Worm (Caenorhabditis elegans): ENCODE data around the gene Y77E11A.12.

The Y77E11A.12 gene

ce11 chrIV:1470364-1470763 lies 4.5 kb downstream of the Y77E11A.12 start:
- no peak for TF ChIP-seq ztf-11 (tag; optimal IDR thresholded peaks at IDR 0.05)
- no peak for TF ChIP-seq nhr-28 (tag; optimal IDR thresholded peaks at IDR 0.05)
- no peak for TF ChIP-seq nhr-76 (tag; optimal IDR thresholded peaks at IDR 0.05)
- no peak for TF ChIP-seq snpc-4 (tag; optimal IDR thresholded peaks at IDR 0.05)
- no peak for TF ChIP-seq hlh-1 (tag; optimal IDR thresholded peaks at IDR 0.05)
- no peak for TF ChIP-seq nhr-12 (tag; optimal IDR thresholded peaks at IDR 0.05)
- TF ChIP-seq elt-3 (tag; optimal IDR thresholded peaks at IDR 0.05), result no peak
- no peak for TF ChIP-seq mab-5 (tag; optimal IDR thresholded peaks at IDR 0.05)
- TF ChIP-seq blmp-1 (tag; optimal IDR thresholded peaks at IDR 0.05), result no peak

ce11 chrIV:1469093-1469492 lies 5.8 kb downstream of the Y77E11A.12 start:
- no peak for TF ChIP-seq ham-2 (GFP tag; optimal IDR thresholded peaks at IDR 0.05)
- TF ChIP-seq cnd-1 (tag; optimal IDR thresholded peaks at IDR 0.05), result no peak
- no peak for TF ChIP-seq mls-2 (tag; optimal IDR thresholded peaks at IDR 0.05)
- no peak for TF ChIP-seq elt-1 (tag; optimal IDR thresholded peaks at IDR 0.05; ENCODE audit: borderline replicate concordance, insufficient read depth)
- no peak for TF ChIP-seq tbx-8 (GFP tag; optimal IDR thresholded peaks at IDR 0.05)
- TF ChIP-seq nhr-12 (tag; optimal IDR thresholded peaks at IDR 0.05), result no peak
- no peak for TF ChIP-seq nhr-76 (tag; optimal IDR thresholded peaks at IDR 0.05)
- no peak for TF ChIP-seq mep-1 (tag; optimal IDR thresholded peaks at IDR 0.05)
- no peak for TF ChIP-seq unc-120 (tag; optimal IDR thresholded peaks at IDR 0.05; ENCODE audit: poor library complexity, severe bottlenecking)

ce11 chrIV:1465462-1465861 lies 9.4 kb downstream of the Y77E11A.12 start:
- TF ChIP-seq mab-5 (tag; optimal IDR thresholded peaks at IDR 0.05) (no peak), ceh-43 (GFP tag; optimal IDR thresholded peaks at IDR 0.05) (no peak), unc-39 (tag; optimal IDR thresholded peaks at IDR 0.05) (no peak), drap-1 (GFP tag; optimal IDR thresholded peaks at IDR 0.05) (no peak), hlh-1 (tag; optimal IDR thresholded peaks at IDR 0.05) (no peak), blmp-1 (tag; optimal IDR thresholded peaks at IDR 0.05) (no peak), sptf-1 (tag; optimal IDR thresholded peaks at IDR 0.05) (no peak), unc-120 (tag; optimal IDR thresholded peaks at IDR 0.05; ENCODE audit: poor library complexity, severe bottlenecking) (no peak), ham-2 (GFP tag; optimal IDR thresholded peaks at IDR 0.05) (no peak), mls-2 (tag; optimal IDR thresholded peaks at IDR 0.05) (no peak), snpc-4 (tag; optimal IDR thresholded peaks at IDR 0.05) (no peak), lsy-2 (tag; optimal IDR thresholded peaks at IDR 0.05) (no peak), nhr-76 (tag; optimal IDR thresholded peaks at IDR 0.05) (no peak), nhr-237 (tag; optimal IDR thresholded peaks at IDR 0.05) (no peak), mep-1 (tag; optimal IDR thresholded peaks at IDR 0.05) (no peak), sem-2 (GFP tag; optimal IDR thresholded peaks at IDR 0.05) (no peak), pha-4 (tag; optimal IDR thresholded peaks at IDR 0.05) (no peak), ceh-39 (tag; optimal IDR thresholded peaks at IDR 0.05) (no peak)

- TF ChIP-seq lin-32 (GFP tag; optimal IDR thresholded peaks at IDR 0.05), result no peak
- no peak for TF ChIP-seq lin-13 (tag; optimal IDR thresholded peaks at IDR 0.05)
- no peak for TF ChIP-seq mep-1 (tag; optimal IDR thresholded peaks at IDR 0.05)
- no peak for TF ChIP-seq ceh-43 (GFP tag; optimal IDR thresholded peaks at IDR 0.05)
- no peak for TF ChIP-seq nhr-2 (tag; optimal IDR thresholded peaks at IDR 0.05)
- no peak for TF ChIP-seq ceh-39 (tag; optimal IDR thresholded peaks at IDR 0.05)
- TF ChIP-seq unc-120 (tag; optimal IDR thresholded peaks at IDR 0.05; ENCODE audit: poor library complexity, severe bottlenecking), result no peak
- no peak for TF ChIP-seq ces-1 (GFP tag; optimal IDR thresholded peaks at IDR 0.05)
- no peak for TF ChIP-seq unc-62 (GFP tag; optimal IDR thresholded peaks at IDR 0.05)
- no peak for TF ChIP-seq pha-4 (tag; optimal IDR thresholded peaks at IDR 0.05)
Measured at ce11 chrIV:1461463-1461862, 13.4 kb downstream of the Y77E11A.12 start.

ce11 chrIV:1460686-1461085 lies 14.2 kb downstream of the Y77E11A.12 start, which contains the start of gene col-106:
Gene col-106 (minus strand): TSS chrIV:1460786.
- TF ChIP-seq flh-1 (GFP tag; optimal IDR thresholded peaks at IDR 0.05), result no peak
- no peak for TF ChIP-seq pha-4 (tag; optimal IDR thresholded peaks at IDR 0.05)
- TF ChIP-seq unc-62 (GFP tag; optimal IDR thresholded peaks at IDR 0.05), result no peak
- no peak for TF ChIP-seq zip-8 (tag; optimal IDR thresholded peaks at IDR 0.05)
- no peak for TF ChIP-seq ceh-43 (GFP tag; optimal IDR thresholded peaks at IDR 0.05)
- no peak for TF ChIP-seq nhr-12 (tag; optimal IDR thresholded peaks at IDR 0.05)
- TF ChIP-seq lsy-2 (tag; optimal IDR thresholded peaks at IDR 0.05), result no peak
- no peak for TF ChIP-seq ceh-39 (tag; optimal IDR thresholded peaks at IDR 0.05)
- TF ChIP-seq nhr-2 (tag; optimal IDR thresholded peaks at IDR 0.05), result no peak
- no peak for TF ChIP-seq sem-2 (GFP tag; optimal IDR thresholded peaks at IDR 0.05)
- TF ChIP-seq snpc-4 (tag; optimal IDR thresholded peaks at IDR 0.05), result no peak
